Fruit fly (Drosophila melanogaster): Measurements from ENCODE around the gene CG31211.
A peak's percentile ranks its signal among the peaks of the same experiment; 100 is the strongest.

Gene CG31211

DNA sequence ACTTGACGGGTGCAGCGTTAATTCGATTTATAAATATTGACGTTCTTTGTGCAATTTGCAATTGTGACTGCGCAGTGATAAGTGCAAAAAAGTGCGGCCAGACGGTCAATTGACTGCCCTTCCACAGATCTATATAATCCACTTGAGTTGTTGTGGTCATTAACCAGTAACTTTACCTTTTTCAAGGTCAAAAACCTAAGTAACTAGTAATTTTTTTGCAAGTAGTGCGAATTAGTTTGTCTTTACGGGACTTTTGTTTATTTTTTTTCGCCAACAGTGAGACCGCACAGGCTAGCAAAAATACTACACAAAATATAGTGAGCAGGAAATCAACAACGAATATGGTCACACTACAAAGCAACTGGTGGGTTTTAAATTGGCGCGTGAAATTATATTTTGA lies 25.2 kb downstream of the CG31211 start, which contains the start of gene Tango9 (continued):
- TF ChIP-seq Eip75B (GFP tag; optimal IDR thresholded peaks at IDR 0.05) (peak; percentile 43), spab (GFP tag; optimal IDR thresholded peaks at IDR 0.05) (peak; percentile 8), Hr38 (GFP tag; optimal IDR thresholded peaks at IDR 0.05) (no peak), vri (GFP tag; optimal IDR thresholded peaks at IDR 0.05) (peak; percentile 29), esn (GFP tag; optimal IDR thresholded peaks at IDR 0.05) (peak; percentile 59), CG10631 (GFP tag; optimal IDR thresholded peaks at IDR 0.05) (peak; percentile 17), CG6808 (GFP tag; optimal IDR thresholded peaks at IDR 0.05) (peak; percentile 25), Blimp-1 (GFP tag; optimal IDR thresholded peaks at IDR 0.05) (peak; percentile 29), dac (GFP tag; optimal IDR thresholded peaks at IDR 0.05) (no peak), CG3919 (GFP tag; optimal IDR thresholded peaks at IDR 0.05) (peak; percentile 67), fkh (GFP tag; optimal IDR thresholded peaks at IDR 0.05) (peak; percentile 66), Hr39 (GFP tag; optimal IDR thresholded peaks at IDR 0.05) (peak; percentile 60), Lpt (GFP tag; optimal IDR thresholded peaks at IDR 0.05) (no peak), achi (GFP tag; optimal IDR thresholded peaks at IDR 0.05) (peak; percentile 20), topi (GFP tag; optimal IDR thresholded peaks at IDR 0.05) (peak; percentile 55), CG7368 (GFP tag; optimal IDR thresholded peaks at IDR 0.05) (peak; percentile 38), CG6792 (GFP tag; optimal IDR thresholded peaks at IDR 0.05) (peak; percentile 35), Gug (GFP tag; IDR thresholded peaks at IDR 0.05) (no peak), Eip78C (GFP tag) (peak; percentile 76), CG11762 (GFP tag; optimal IDR thresholded peaks at IDR 0.05; ENCODE audit: insufficient read depth) (peak; percentile 2), CG6854 (GFP tag; optimal IDR thresholded peaks at IDR 0.05) (no peak)

dm6 chr3R:11976556-11977335 lies 27.3 kb downstream of the CG31211 start, which contains the start of gene CG10005:
Gene CG10005, minus strand, starts transcription at chr3R:11977197.
- TF ChIP-seq Ets21C (GFP tag; optimal IDR thresholded peaks at IDR 0.05) (no peak), Met (GFP tag; optimal IDR thresholded peaks at IDR 0.05) (no peak), CG9139 (GFP tag; optimal IDR thresholded peaks at IDR 0.05) (peak; percentile 59), Hr4 (GFP tag; optimal IDR thresholded peaks at IDR 0.05) (no peak), CG3032 (tag; optimal IDR thresholded peaks at IDR 0.05) (no peak), CG6792 (GFP tag; optimal IDR thresholded peaks at IDR 0.05) (no peak), eg (GFP tag; IDR thresholded peaks at IDR 0.05) (no peak), lz (GFP tag; optimal IDR thresholded peaks at IDR 0.05) (no peak), CG4318 (GFP tag; optimal IDR thresholded peaks at IDR 0.05) (no peak), Gug (GFP tag; IDR thresholded peaks at IDR 0.05) (no peak), pdm3 (GFP tag; optimal IDR thresholded peaks at IDR 0.05) (no peak), Eip93F (GFP tag; optimal IDR thresholded peaks at IDR 0.05) (no peak), ss (GFP tag; optimal IDR thresholded peaks at IDR 0.05) (peak; percentile 22 to 59), CG8319 (GFP tag; optimal IDR thresholded peaks at IDR 0.05) (no peak), Hr39 (GFP tag; optimal IDR thresholded peaks at IDR 0.05) (no peak), Lpt (GFP tag; optimal IDR thresholded peaks at IDR 0.05) (no peak), CG6854 (GFP tag; optimal IDR thresholded peaks at IDR 0.05) (peak; percentile 57), topi (GFP tag; optimal IDR thresholded peaks at IDR 0.05) (peak; percentile 4), Sox14 (GFP tag; optimal IDR thresholded peaks at IDR 0.05) (no peak), fd59A (GFP tag; optimal IDR thresholded peaks at IDR 0.05) (no peak), vri (GFP tag; optimal IDR thresholded peaks at IDR 0.05) (peak; percentile 67), Eip75B (GFP tag; optimal IDR thresholded peaks at IDR 0.05) (peak; percentile 49), Smox (GFP tag; optimal IDR thresholded peaks at IDR 0.05) (no peak), fkh (GFP tag; optimal IDR thresholded peaks at IDR 0.05) (no peak), dsx (GFP tag; optimal IDR thresholded peaks at IDR 0.05; ENCODE audit: poor library complexity, severe bottlenecking) (peak; percentile 15), OdsH (GFP tag; optimal IDR thresholded peaks at IDR 0.05) (no peak), fd85E (GFP tag; optimal IDR thresholded peaks at IDR 0.05) (peak; percentile 27), dac (GFP tag; optimal IDR thresholded peaks at IDR 0.05) (no peak), net (GFP tag; optimal IDR thresholded peaks at IDR 0.05) (no peak), Eip78C (GFP tag) (peak; percentile 77), Ets96B (tag; optimal IDR thresholded peaks at IDR 0.05) (no peak), CG6276 (GFP tag; optimal IDR thresholded peaks at IDR 0.05) (no peak), CG34406 (GFP tag; optimal IDR thresholded peaks at IDR 0.05) (no peak), CG3919 (GFP tag; optimal IDR thresholded peaks at IDR 0.05) (no peak), esn (GFP tag; optimal IDR thresholded peaks at IDR 0.05) (no peak), Sox102F (GFP tag; optimal IDR thresholded peaks at IDR 0.05) (peak; percentile 27), CG1621 (tag; optimal IDR thresholded peaks at IDR 0.05) (no peak), CG6808 (GFP tag; optimal IDR thresholded peaks at IDR 0.05) (no peak), Hr38 (GFP tag; optimal IDR thresholded peaks at IDR 0.05) (no peak), CG10669 (GFP tag; optimal IDR thresholded peaks at IDR 0.05) (no peak)

Data from whole organism, prepupa.